Fruit fly (Drosophila melanogaster) whole organism, embryonic: Measurements from ENCODE around the gene CG6028.
A peak's percentile ranks its signal among the peaks of the same experiment; 100 is the strongest.

Source experiments
- CG11504 ChIP-seq: fragments of 200-800 bp; sonication (Bioruptor generic); optimal IDR thresholded peaks from 3 replicates; lab custom pipeline; 2019; ENCODE audit warnings: missing biosample characterization, mild to moderate bottlenecking, missing genetic modification characterization, moderate library complexity
- CG12744 ChIP-seq: fragments of 200-800 bp; sonication (Bioruptor generic); optimal IDR thresholded peaks from 2 replicates; lab custom pipeline; 2016; ENCODE audit warnings: missing biosample characterization, missing genetic modification characterization
- CG13894 ChIP-seq: fragments of 200-800 bp; sonication (Bioruptor generic); optimal IDR thresholded peaks from 3 replicates; lab custom pipeline; 2018; ENCODE audit warnings: missing biosample characterization, mild to moderate bottlenecking, missing genetic modification characterization, moderate library complexity
- CG14050 ChIP-seq: fragments of 200-800 bp; sonication (Bioruptor generic); IDR thresholded peaks from 3 replicates; pipeline ENCODE4 v1.3.6; 2022; ENCODE audit warnings: missing biosample characterization, missing genetic modification characterization
- CG1603 ChIP-seq: fragments of 200-800 bp; sonication (Bioruptor generic); optimal IDR thresholded peaks from 2 replicates; lab custom pipeline; 2019; ENCODE audit warnings: missing biosample characterization, mild to moderate bottlenecking, missing genetic modification characterization, moderate library complexity
- CG17385 ChIP-seq: fragments of 200-800 bp; sonication (Bioruptor generic); optimal IDR thresholded peaks from 3 replicates; lab custom pipeline; 2018; ENCODE audit warnings: missing biosample characterization, mild to moderate bottlenecking, missing genetic modification characterization
- CG17802 ChIP-seq: fragments of 200-800 bp; sonication (Bioruptor generic); optimal IDR thresholded peaks from 2 replicates; lab custom pipeline; 2018; ENCODE audit warnings: missing biosample characterization, mild to moderate bottlenecking, missing genetic modification characterization, moderate library complexity
- CG1792 ChIP-seq: fragments of 200-800 bp; sonication (Bioruptor generic); optimal IDR thresholded peaks from 2 replicates; lab custom pipeline; 2016; ENCODE audit warnings: missing biosample characterization, missing genetic modification characterization
- CG33213 ChIP-seq: fragments of 200-800 bp; sonication (Bioruptor generic); optimal IDR thresholded peaks from 3 replicates; lab custom pipeline; 2016; ENCODE audit warnings: missing biosample characterization, missing genetic modification characterization
- CG3407 ChIP-seq: fragments of 200-800 bp; sonication (Bioruptor generic); optimal IDR thresholded peaks from 2 replicates; lab custom pipeline; 2018; ENCODE audit warnings: missing biosample characterization, mild to moderate bottlenecking, missing genetic modification characterization
- CG42726 ChIP-seq: fragments of 200-800 bp; sonication (Bioruptor generic); IDR thresholded peaks from 2 replicates; pipeline ENCODE4 v1.3.6; 2022; ENCODE audit warnings: missing biosample characterization, missing genetic modification characterization; ENCODE audit not compliant: partially characterized antibody
- CG4854 ChIP-seq: fragments of 200-800 bp; sonication (Bioruptor generic); optimal IDR thresholded peaks from 2 replicates; lab custom pipeline; 2016; ENCODE audit warnings: missing biosample characterization, missing genetic modification characterization, inconsistent platforms
- CG6683 ChIP-seq: fragments of 200-800 bp; sonication (Bioruptor generic); optimal IDR thresholded peaks from 2 replicates; lab custom pipeline; 2017; ENCODE audit warnings: missing biosample characterization, mild to moderate bottlenecking, missing genetic modification characterization, missing genetic modification reagents
- CG7556 ChIP-seq: fragments of 200-800 bp; sonication (Bioruptor generic); optimal IDR thresholded peaks from 2 replicates; lab custom pipeline; 2017; ENCODE audit warnings: missing biosample characterization, mild to moderate bottlenecking, missing genetic modification characterization
- CG8478 ChIP-seq: fragments of >200 bp; optimal IDR thresholded peaks from 2 replicates; lab custom pipeline; 2018
- Dbx ChIP-seq: fragments of 200-800 bp; sonication (Bioruptor generic); IDR thresholded peaks from 3 replicates; pipeline ENCODE4 v1.3.6; 2022; ENCODE audit warnings: missing biosample characterization, missing genetic modification characterization
- Doc2 ChIP-seq: fragments of 200-800 bp; sonication (Bioruptor generic); IDR thresholded peaks from 2 replicates; pipeline ENCODE4 v1.3.6; 2022; ENCODE audit warnings: missing biosample characterization, missing genetic modification characterization
- H15 ChIP-seq: fragments of 200-800 bp; sonication (Bioruptor generic); IDR thresholded peaks from 3 replicates; pipeline ENCODE4 v1.3.6; 2022; ENCODE audit warnings: missing biosample characterization, missing genetic modification characterization
- H2.0 ChIP-seq: fragments of 200-800 bp; sonication (Bioruptor generic); IDR thresholded peaks from 2 replicates; pipeline ENCODE4 v1.3.6; 2022; ENCODE audit warnings: missing biosample characterization, missing genetic modification characterization
- HLH4C ChIP-seq: fragments of 200-800 bp; sonication (Bioruptor generic); IDR thresholded peaks from 3 replicates; pipeline ENCODE4 v1.3.6; 2022; ENCODE audit warnings: missing biosample characterization, missing genetic modification characterization; ENCODE audit not compliant: partially characterized antibody
- Hand ChIP-seq: fragments of 200-800 bp; sonication (Bioruptor generic); optimal IDR thresholded peaks from 2 replicates; lab custom pipeline; 2017; ENCODE audit warnings: mild to moderate bottlenecking, missing biosample characterization, missing genetic modification reagents, missing genetic modification characterization
- Hey ChIP-seq: fragments of 200-800 bp; sonication (Bioruptor generic); optimal IDR thresholded peaks from 3 replicates; lab custom pipeline; 2018; ENCODE audit warnings: missing biosample characterization, mild to moderate bottlenecking, missing genetic modification characterization
- Hmx ChIP-seq: fragments of 200-800 bp; sonication (Bioruptor generic); optimal IDR thresholded peaks from 2 replicates; lab custom pipeline; 2016; ENCODE audit warnings: missing biosample characterization, missing genetic modification characterization
- MBD-R2 ChIP-seq: fragments of 200-800 bp; sonication (Bioruptor generic); IDR thresholded peaks from 2 replicates; pipeline ENCODE4 v1.3.6; 2022; ENCODE audit warnings: missing biosample characterization, missing genetic modification characterization
- MTF-1 ChIP-seq: fragments of 200-800 bp; sonication (Bioruptor generic); optimal IDR thresholded peaks from 2 replicates; lab custom pipeline; 2018; ENCODE audit warnings: missing biosample characterization, mild to moderate bottlenecking, missing genetic modification characterization, borderline replicate concordance
- Mes4 ChIP-seq: fragments of 200-800 bp; sonication (Bioruptor generic); optimal IDR thresholded peaks from 2 replicates; lab custom pipeline; 2016; ENCODE audit warnings: missing biosample characterization, missing genetic modification characterization
- Optix ChIP-seq: fragments of 200-800 bp; sonication (Bioruptor generic); IDR thresholded peaks from 3 replicates; pipeline ENCODE4 v1.3.6; 2022; ENCODE audit warnings: missing biosample characterization, missing genetic modification characterization
- Ptx1 ChIP-seq: fragments of 200-800 bp; sonication (Bioruptor generic); IDR thresholded peaks from 2 replicates; pipeline ENCODE4 v1.3.6; 2022; ENCODE audit warnings: missing biosample characterization, missing genetic modification characterization
- Sry-β ChIP-seq: fragments of 200-800 bp; sonication (Bioruptor generic); optimal IDR thresholded peaks from 2 replicates; lab custom pipeline; 2018; ENCODE audit warnings: missing biosample characterization, mild to moderate bottlenecking, missing genetic modification characterization, moderate library complexity
- ase ChIP-seq: fragments of 200-800 bp; sonication (Bioruptor generic); IDR thresholded peaks from 3 replicates; pipeline ENCODE4 v1.3.6; 2022; ENCODE audit warnings: missing biosample characterization, missing genetic modification characterization
- br ChIP-seq: fragments of >200 bp; optimal IDR thresholded peaks from 2 replicates; lab custom pipeline; 2017
- cg ChIP-seq: fragments of 200-800 bp; sonication (Bioruptor generic); optimal IDR thresholded peaks from 3 replicates; lab custom pipeline; 2019; ENCODE audit warnings: missing biosample characterization, mild to moderate bottlenecking, missing genetic modification characterization, moderate library complexity
- dan ChIP-seq: fragments of 200-800 bp; sonication (Bioruptor generic); IDR thresholded peaks from 2 replicates; pipeline ENCODE4 v1.3.6; 2022; ENCODE audit warnings: missing biosample characterization, missing genetic modification characterization
- dati ChIP-seq: fragments of 200-800 bp; sonication (Bioruptor generic); IDR thresholded peaks from 2 replicates; pipeline ENCODE4 v1.3.6; 2022; ENCODE audit warnings: missing biosample characterization, missing genetic modification characterization
- fd102C ChIP-seq: fragments of 200-800 bp; sonication (Bioruptor generic); optimal IDR thresholded peaks from 2 replicates; lab custom pipeline; 2018; ENCODE audit warnings: missing biosample characterization, mild to moderate bottlenecking, missing genetic modification characterization, moderate library complexity
- grau ChIP-seq: fragments of 200-800 bp; optimal IDR thresholded peaks from 3 replicates; lab custom pipeline; 2019; ENCODE audit warnings: missing biosample characterization, mild to moderate bottlenecking, missing genetic modification characterization, moderate library complexity
- gsb ChIP-seq: fragments of 200-800 bp; sonication (Bioruptor generic); IDR thresholded peaks from 2 replicates; pipeline ENCODE4 v1.3.6; 2022; ENCODE audit warnings: missing biosample characterization, missing genetic modification characterization
- hkb ChIP-seq, 2 experiments: fragments of 200-800 bp in 1 of 2; fragments of >200 bp in 1 of 2; sonication (Bioruptor generic) in 1 of 2; IDR thresholded peaks in 1 of 2; optimal IDR thresholded peaks in 1 of 2; 2 replicates each; pipeline versions ENCODE4 v1.3.6 to Lab custom; 2017 to 2022; ENCODE audit warnings: missing biosample characterization in 1 of 2, missing genetic modification characterization in 1 of 2
- inv ChIP-seq: fragments of 200-800 bp; sonication (Bioruptor generic); IDR thresholded peaks from 2 replicates; pipeline ENCODE4 v1.3.6; 2022; ENCODE audit warnings: missing biosample characterization, missing genetic modification characterization; ENCODE audit not compliant: partially characterized antibody
- kni ChIP-seq: fragments of 200-800 bp; sonication (Bioruptor generic); optimal IDR thresholded peaks from 3 replicates; lab custom pipeline; 2017; ENCODE audit warnings: mild to moderate bottlenecking, missing biosample characterization, missing genetic modification reagents, missing genetic modification characterization
- oc ChIP-seq: fragments of 200-800 bp; sonication (Bioruptor generic); optimal IDR thresholded peaks from 2 replicates; lab custom pipeline; 2018; ENCODE audit warnings: missing biosample characterization, mild to moderate bottlenecking, missing genetic modification characterization, moderate library complexity
- onecut ChIP-seq: fragments of 200-800 bp; sonication (Bioruptor generic); IDR thresholded peaks from 2 replicates; pipeline ENCODE4 v1.3.6; 2022; ENCODE audit warnings: missing biosample characterization, missing genetic modification characterization
- p53 ChIP-seq: fragments of 200-800 bp; sonication (Bioruptor generic); optimal IDR thresholded peaks from 2 replicates; lab custom pipeline; 2016; ENCODE audit warnings: missing biosample characterization, missing genetic modification characterization
- pan ChIP-seq, 4 experiments: fragments of >200 bp in 3 of 4; fragments of 200-800 bp in 1 of 4; sonication (Bioruptor generic) in 1 of 4; optimal IDR thresholded peaks in 3 of 4; IDR thresholded peaks in 1 of 4; 2 replicates each; pipeline versions ENCODE4 v1.3.6 to Lab custom; 2017 to 2022; ENCODE audit warnings: missing biosample characterization in 2 of 4, missing genetic modification characterization in 2 of 4, mixed read lengths in 1 of 4
- ranshi ChIP-seq: fragments of 200-800 bp; sonication (Bioruptor generic); IDR thresholded peaks from 2 replicates; pipeline ENCODE4 v1.3.6; 2022; ENCODE audit warnings: missing biosample characterization, missing genetic modification characterization
- sna ChIP-seq: fragments of 200-800 bp; sonication (Bioruptor generic); IDR thresholded peaks from 2 replicates; pipeline ENCODE4 v1.3.6; 2022; ENCODE audit warnings: missing biosample characterization, missing genetic modification characterization; ENCODE audit not compliant: partially characterized antibody
- sr ChIP-seq: fragments of 200-800 bp; sonication (Bioruptor generic); IDR thresholded peaks from 3 replicates; pipeline ENCODE4 v1.3.6; 2022; ENCODE audit warnings: missing biosample characterization, missing genetic modification characterization
- usp ChIP-seq: fragments of >200 bp; optimal IDR thresholded peaks from 2 replicates; lab custom pipeline; 2017; ENCODE audit warnings: missing biosample characterization, missing genetic modification characterization
- vnd ChIP-seq: fragments of 200-800 bp; sonication (Bioruptor generic); IDR thresholded peaks from 3 replicates; pipeline ENCODE4 v1.3.6; 2022; ENCODE audit warnings: missing biosample characterization, missing genetic modification characterization; ENCODE audit not compliant: partially characterized antibody
- wdn ChIP-seq: fragments of 200-800 bp; sonication (Bioruptor generic); IDR thresholded peaks from 2 replicates; pipeline ENCODE4 v1.3.6; 2022; ENCODE audit warnings: missing biosample characterization, missing genetic modification characterization

CG6028 gene

DNA sequence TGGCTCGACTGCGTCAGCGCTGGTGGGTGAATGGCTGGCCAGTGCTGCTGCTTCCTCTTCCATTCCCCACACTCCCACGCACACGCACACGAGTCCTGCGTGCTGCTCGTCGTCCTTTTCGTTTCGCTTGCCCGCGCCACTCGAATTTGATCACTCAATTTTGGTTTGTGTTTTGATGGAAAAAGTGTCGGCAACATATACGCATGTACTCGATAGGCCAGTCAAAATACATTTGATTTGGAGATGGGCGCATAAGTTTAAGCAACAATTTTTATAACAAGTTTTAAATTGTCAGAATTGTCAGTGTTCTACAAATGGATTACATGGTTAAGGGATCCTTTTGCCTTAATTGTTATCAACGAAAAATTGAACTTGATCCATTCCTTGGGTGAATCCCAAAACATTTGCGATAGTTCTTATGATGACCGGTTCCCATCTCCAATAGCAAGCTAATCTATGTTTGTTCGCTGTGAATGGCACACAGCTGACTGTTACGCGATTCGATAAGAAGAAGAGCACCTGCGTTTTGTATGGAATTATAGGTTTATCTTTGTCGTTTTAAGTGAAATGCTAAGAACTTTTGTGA is 2.2 kb downstream of the CG6028 start, which contains the start of the genes Mitofilin and mRpL35 (continued):
- TF ChIP-seq sr (peak; percentile 34; the same call in 1 of the 3 replicates), sna (peak; percentile 54), pan (optimal IDR thresholded peaks at IDR 0.05; lab: Kevin White, UChicago) (no peak), pan (GFP tag; optimal IDR thresholded peaks at IDR 0.05 in 1 of 2, IDR thresholded peaks at IDR 0.05 in 1 of 2) (no peak), vnd (peak; percentile 63), CG11504 (tag; lab: Kevin White, UChicago) (no peak), CG6683 (GFP tag; lab: Kevin White, UChicago) (no peak), ase (GFP tag; lab: Robert Waterston, UW) (no peak), Sry-β (peak; percentile 49), CG12744 (GFP tag; lab: Kevin White, UChicago) (no peak), usp (GFP tag; lab: Kevin White, UChicago) (no peak), CG17385 (GFP tag; lab: Kevin White, UChicago) (peak; percentile 93), hkb (optimal IDR thresholded peaks at IDR 0.05; lab: Kevin White, UChicago) (no peak), hkb (GFP tag; IDR thresholded peaks at IDR 0.05; lab: Robert Waterston, UW) (no peak), Hey (tag; lab: Kevin White, UChicago) (no peak), CG14050 (no peak), dan (GFP tag; lab: Robert Waterston, UW) (no peak), CG7556 (peak; percentile 20), dati (GFP tag; lab: Robert Waterston, UW) (no peak), Hmx (GFP tag; lab: Kevin White, UChicago) (no peak), CG33213 (GFP tag; lab: Kevin White, UChicago) (peak; percentile 26), MTF-1 (no peak), br (lab: Kevin White, UChicago) (no peak), CG17802 (no peak), CG1603 (tag; lab: Kevin White, UChicago) (peak; percentile 38), ranshi (GFP tag; lab: Robert Waterston, UW) (no peak), inv (GFP tag; lab: Robert Waterston, UW) (peak; percentile 46), cg (GFP tag; lab: Kevin White, UChicago) (no peak), HLH4C (GFP tag; lab: Robert Waterston, UW) (peak; percentile 33; the same call in 1 of the 3 replicates), MBD-R2 (GFP tag; lab: Robert Waterston, UW) (peak; percentile 78), H2.0 (GFP tag; lab: Robert Waterston, UW) (peak; percentile 27; the same call in 1 of the 2 replicates), CG42726 (no peak), fd102C (GFP tag; lab: Kevin White, UChicago) (no peak), wdn (GFP tag; lab: Robert Waterston, UW) (no peak), onecut (GFP tag; lab: Robert Waterston, UW) (peak; percentile 3; the same call in 1 of the 2 replicates), Ptx1 (GFP tag; lab: Robert Waterston, UW) (0 out of 2 replicates have a peak, but pooled peaks have one; percentile 36), CG3407 (GFP tag; lab: Kevin White, UChicago) (no peak), Hand (GFP tag; lab: Kevin White, UChicago) (no peak), oc (tag; lab: Kevin White, UChicago) (no peak), H15 (0 out of 3 replicates have a peak, but pooled peaks have one; percentile 7), Dbx (no peak), grau (tag; lab: Kevin White, UChicago) (peak; percentile 41), CG1792 (GFP tag; lab: Kevin White, UChicago) (peak; percentile 39), gsb (GFP tag; lab: Robert Waterston, UW) (no peak), p53 (GFP tag; lab: Kevin White, UChicago) (peak; percentile 38), CG13894 (tag; lab: Kevin White, UChicago) (no peak), kni (GFP tag; lab: Kevin White, UChicago) (peak; percentile 2), Optix (GFP tag; lab: Robert Waterston, UW) (no peak), CG4854 (no peak), CG8478 (lab: Kevin White, UChicago) (no peak), Mes4 (GFP tag; lab: Kevin White, UChicago) (no peak), Doc2 (no peak)
